Fruit fly (Drosophila melanogaster) whole organism, embryonic: ENCODE results near the gene CG43355.

ENCODE experiments used
- CG11695 ChIP-seq: fragments of 200-800 bp; sonication (Bioruptor generic); IDR thresholded peaks from 3 replicates; pipeline ENCODE4 v1.3.6; 2022; ENCODE audit warnings: missing biosample characterization, missing genetic modification characterization
- CG12104 ChIP-seq: fragments of 200-800 bp; sonication (Bioruptor generic); optimal IDR thresholded peaks from 3 replicates; lab custom pipeline; 2016; ENCODE audit warnings: missing biosample characterization, missing genetic modification characterization
- CG13123 ChIP-seq: fragments of 200-800 bp; sonication (Bioruptor generic); optimal IDR thresholded peaks from 2 replicates; lab custom pipeline; 2016; ENCODE audit warnings: missing biosample characterization, missing genetic modification characterization
- CG14050 ChIP-seq: fragments of 200-800 bp; sonication (Bioruptor generic); IDR thresholded peaks from 3 replicates; pipeline ENCODE4 v1.3.6; 2022; ENCODE audit warnings: missing biosample characterization, missing genetic modification characterization
- CG1602 ChIP-seq: fragments of 200-800 bp; sonication (Bioruptor generic); optimal IDR thresholded peaks from 3 replicates; lab custom pipeline; 2016; ENCODE audit warnings: missing biosample characterization, missing genetic modification characterization
- CG1603 ChIP-seq: fragments of 200-800 bp; sonication (Bioruptor generic); optimal IDR thresholded peaks from 2 replicates; lab custom pipeline; 2019; ENCODE audit warnings: missing biosample characterization, mild to moderate bottlenecking, missing genetic modification characterization, moderate library complexity
- CG17829 ChIP-seq: fragments of 200-800 bp; optimal IDR thresholded peaks from 2 replicates; lab custom pipeline; 2019; ENCODE audit warnings: missing biosample characterization, mild to moderate bottlenecking, missing genetic modification characterization, moderate library complexity
- CG18476 ChIP-seq: fragments of 200-800 bp; sonication (Bioruptor generic); optimal IDR thresholded peaks from 2 replicates; lab custom pipeline; 2016; ENCODE audit warnings: missing biosample characterization, mild to moderate bottlenecking, missing genetic modification characterization
- CG30020 ChIP-seq: fragments of 200-800 bp; optimal IDR thresholded peaks from 2 replicates; lab custom pipeline; 2019; ENCODE audit warnings: missing biosample characterization, mild to moderate bottlenecking, missing genetic modification characterization, moderate library complexity
- CG31441 ChIP-seq: fragments of 200-800 bp; sonication (Bioruptor generic); IDR thresholded peaks from 2 replicates; pipeline ENCODE4 v1.3.6; 2022; ENCODE audit warnings: missing biosample characterization, missing genetic modification characterization
- CG32532 ChIP-seq: fragments of 200-800 bp; sonication (Bioruptor generic); IDR thresholded peaks from 2 replicates; pipeline ENCODE4 v1.3.6; 2022; ENCODE audit warnings: missing biosample characterization, missing genetic modification characterization
- CG3281 ChIP-seq: fragments of 200-800 bp; sonication (Bioruptor generic); optimal IDR thresholded peaks from 3 replicates; lab custom pipeline; 2017; ENCODE audit warnings: missing biosample characterization, mild to moderate bottlenecking, missing genetic modification characterization
- CG4282 ChIP-seq: fragments of 200-800 bp; sonication (Bioruptor generic); optimal IDR thresholded peaks from 2 replicates; lab custom pipeline; 2016; ENCODE audit warnings: missing biosample characterization, missing genetic modification characterization
- CG4820 ChIP-seq: fragments of 200-800 bp; sonication (Bioruptor generic); optimal IDR thresholded peaks from 3 replicates; lab custom pipeline; 2016; ENCODE audit warnings: missing biosample characterization, missing genetic modification characterization
- CG6272 ChIP-seq: fragments of 200-800 bp; sonication (Bioruptor generic); IDR thresholded peaks from 2 replicates; pipeline ENCODE4 v1.3.6; 2022; ENCODE audit warnings: missing biosample characterization, missing genetic modification characterization
- CG7372 ChIP-seq: fragments of 200-800 bp; sonication (Bioruptor generic); IDR thresholded peaks from 2 replicates; pipeline ENCODE4 v1.3.6; 2022; ENCODE audit warnings: missing biosample characterization, missing genetic modification characterization
- CG9727 ChIP-seq: fragments of 200-800 bp; sonication (Bioruptor generic); optimal IDR thresholded peaks from 3 replicates; lab custom pipeline; 2017; ENCODE audit warnings: missing biosample characterization, mild to moderate bottlenecking, missing genetic modification characterization
- E2f1 ChIP-seq: fragments of 200-800 bp; sonication (Bioruptor generic); IDR thresholded peaks from 2 replicates; pipeline ENCODE4 v1.3.6; 2022; ENCODE audit warnings: missing biosample characterization, missing genetic modification characterization
- ERR ChIP-seq: fragments of 200-800 bp; sonication (Bioruptor generic); optimal IDR thresholded peaks from 2 replicates; lab custom pipeline; 2016; ENCODE audit warnings: missing biosample characterization, missing genetic modification characterization
- HmgZ ChIP-seq: fragments of 200-800 bp; sonication (Bioruptor generic); optimal IDR thresholded peaks from 2 replicates; lab custom pipeline; 2018; ENCODE audit warnings: missing biosample characterization, mild to moderate bottlenecking, missing genetic modification characterization
- Hsf ChIP-seq: fragments of 200-800 bp; sonication (Bioruptor generic); optimal IDR thresholded peaks from 3 replicates; lab custom pipeline; 2016; ENCODE audit warnings: missing biosample characterization, missing genetic modification characterization
- Lhr ChIP-seq: fragments of 200-800 bp; sonication (Bioruptor generic); optimal IDR thresholded peaks from 3 replicates; lab custom pipeline; 2017; ENCODE audit warnings: mild to moderate bottlenecking, missing biosample characterization, missing genetic modification reagents, missing genetic modification characterization
- Mes4 ChIP-seq: fragments of 200-800 bp; sonication (Bioruptor generic); optimal IDR thresholded peaks from 2 replicates; lab custom pipeline; 2016; ENCODE audit warnings: missing biosample characterization, missing genetic modification characterization
- Neu2 ChIP-seq: fragments of 200-800 bp; sonication (Bioruptor generic); optimal IDR thresholded peaks from 3 replicates; lab custom pipeline; 2016; ENCODE audit warnings: missing biosample characterization, missing genetic modification characterization, borderline replicate concordance
- Pdp1 ChIP-seq, 2 experiments: fragments of 200-800 bp; sonication (Bioruptor generic); optimal IDR thresholded peaks; 3 replicates each; lab custom pipeline; 2016; ENCODE audit warnings: missing biosample characterization in 2 of 2, missing genetic modification characterization in 2 of 2, mild to moderate bottlenecking in 1 of 2, moderate library complexity in 1 of 2
- Ptx1 ChIP-seq: fragments of 200-800 bp; sonication (Bioruptor generic); IDR thresholded peaks from 2 replicates; pipeline ENCODE4 v1.3.6; 2022; ENCODE audit warnings: missing biosample characterization, missing genetic modification characterization
- Scr ChIP-seq: fragments of 200-800 bp; sonication (Bioruptor generic); IDR thresholded peaks from 2 replicates; pipeline ENCODE4 v1.3.6; 2022; ENCODE audit warnings: missing biosample characterization, missing genetic modification characterization; ENCODE audit not compliant: partially characterized antibody
- Side ChIP-seq: fragments of 200-800 bp; sonication (Bioruptor generic); optimal IDR thresholded peaks from 2 replicates; lab custom pipeline; 2016; ENCODE audit warnings: missing biosample characterization, missing genetic modification characterization
- Usf ChIP-seq: fragments of 200-800 bp; sonication (Bioruptor generic); optimal IDR thresholded peaks from 2 replicates; lab custom pipeline; 2017; ENCODE audit warnings: missing genotype, missing biosample characterization, missing genetic modification characterization
- amos ChIP-seq: fragments of 200-800 bp; sonication (Bioruptor generic); IDR thresholded peaks from 2 replicates; pipeline ENCODE4 v1.3.6; 2022; ENCODE audit warnings: missing biosample characterization, missing genetic modification characterization; ENCODE audit not compliant: partially characterized antibody
- ap ChIP-seq: fragments of 200-800 bp; sonication (Bioruptor generic); IDR thresholded peaks from 2 replicates; pipeline ENCODE4 v1.3.6; 2022; ENCODE audit warnings: missing biosample characterization, missing genetic modification characterization
- az2 ChIP-seq: fragments of 200-800 bp; sonication (Bioruptor generic); optimal IDR thresholded peaks from 3 replicates; lab custom pipeline; 2016; ENCODE audit warnings: missing biosample characterization, missing genetic modification characterization
- bab2 ChIP-seq: fragments of 200-800 bp; sonication (Bioruptor generic); optimal IDR thresholded peaks from 2 replicates; lab custom pipeline; 2016; ENCODE audit warnings: missing biosample characterization, missing genetic modification characterization
- btn ChIP-seq: fragments of 200-800 bp; sonication (Bioruptor generic); optimal IDR thresholded peaks from 2 replicates; lab custom pipeline; 2016; ENCODE audit warnings: missing biosample characterization, missing genetic modification characterization
- chif ChIP-seq, 2 experiments: fragments of 200-800 bp; sonication (Bioruptor generic); optimal IDR thresholded peaks; 3 replicates each; lab custom pipeline; 2016; ENCODE audit warnings: missing biosample characterization in 2 of 2, missing genetic modification characterization in 2 of 2
- ci ChIP-seq: fragments of 200-800 bp; sonication (Bioruptor generic); IDR thresholded peaks from 3 replicates; pipeline ENCODE4 v1.3.6; 2022; ENCODE audit warnings: missing biosample characterization, missing genetic modification characterization
- gce ChIP-seq: fragments of 200-800 bp; sonication (Bioruptor generic); IDR thresholded peaks from 3 replicates; pipeline ENCODE4 v1.3.6; 2022; ENCODE audit warnings: missing biosample characterization, missing genetic modification characterization
- gcm ChIP-seq: fragments of 200-800 bp; sonication (Bioruptor generic); optimal IDR thresholded peaks from 2 replicates; lab custom pipeline; 2019; ENCODE audit warnings: missing biosample characterization, mild to moderate bottlenecking, missing genetic modification characterization, moderate library complexity
- gsb-n ChIP-seq: fragments of 200-800 bp; sonication (Bioruptor generic); optimal IDR thresholded peaks from 3 replicates; lab custom pipeline; 2018; ENCODE audit warnings: missing biosample characterization, mild to moderate bottlenecking, missing genetic modification characterization
- ind ChIP-seq: fragments of 200-800 bp; sonication (Bioruptor generic); optimal IDR thresholded peaks from 3 replicates; lab custom pipeline; 2016; ENCODE audit warnings: missing biosample characterization, missing genetic modification characterization
- knrl ChIP-seq: fragments of 200-800 bp; sonication (Bioruptor generic); IDR thresholded peaks from 3 replicates; pipeline ENCODE4 v1.3.6; 2022; ENCODE audit warnings: missing biosample characterization, missing genetic modification characterization; ENCODE audit not compliant: partially characterized antibody
- lov ChIP-seq, 2 experiments: fragments of 200-800 bp in 1 of 2; fragments of >200 bp in 1 of 2; sonication (Bioruptor generic) in 1 of 2; IDR thresholded peaks in 1 of 2; optimal IDR thresholded peaks in 1 of 2; 2 replicates in 1 of 2; 3 replicates in 1 of 2; pipeline versions ENCODE4 v1.3.6 to Lab custom; 2017 to 2022; ENCODE audit warnings: missing biosample characterization in 1 of 2, missing genetic modification characterization in 1 of 2
- org-1 ChIP-seq: fragments of 200-800 bp; sonication (Bioruptor generic); optimal IDR thresholded peaks from 2 replicates; lab custom pipeline; 2017; ENCODE audit warnings: missing biosample characterization, missing genetic modification characterization
- pan ChIP-seq, 4 experiments: fragments of >200 bp in 3 of 4; fragments of 200-800 bp in 1 of 4; sonication (Bioruptor generic) in 1 of 4; optimal IDR thresholded peaks in 3 of 4; IDR thresholded peaks in 1 of 4; 2 replicates each; pipeline versions ENCODE4 v1.3.6 to Lab custom; 2017 to 2022; ENCODE audit warnings: missing biosample characterization in 2 of 4, missing genetic modification characterization in 2 of 4, mixed read lengths in 1 of 4
- sisA ChIP-seq: fragments of 200-800 bp; sonication (Bioruptor generic); IDR thresholded peaks from 2 replicates; pipeline ENCODE4 v1.3.6; 2022; ENCODE audit warnings: missing biosample characterization, missing genetic modification characterization
- sqz ChIP-seq: fragments of 200-800 bp; sonication (Bioruptor generic); optimal IDR thresholded peaks from 3 replicates; lab custom pipeline; 2018; ENCODE audit warnings: missing biosample characterization, mild to moderate bottlenecking, missing genetic modification characterization
- ssp ChIP-seq: fragments of 200-800 bp; sonication (Bioruptor generic); IDR thresholded peaks from 2 replicates; pipeline ENCODE4 v1.3.6; 2022; ENCODE audit warnings: missing biosample characterization, missing genetic modification characterization
- tio ChIP-seq: fragments of 200-800 bp; sonication (Bioruptor generic); optimal IDR thresholded peaks from 2 replicates; lab custom pipeline; 2017; ENCODE audit warnings: missing biosample characterization, missing genetic modification characterization, inconsistent platforms
- zen ChIP-seq: fragments of 200-800 bp; sonication (Bioruptor generic); optimal IDR thresholded peaks from 3 replicates; lab custom pipeline; 2018; ENCODE audit warnings: missing biosample characterization, mild to moderate bottlenecking, missing genetic modification characterization, moderate library complexity

The CG43355 gene

dm6 chr2L:11452601-11453345 is 31.7 kb upstream of the CG43355 start:
- no peak for TF ChIP-seq sisA
- TF ChIP-seq gce (GFP tag; lab: Robert Waterston, UW) = no peak
- peak; percentile 27 for TF ChIP-seq Side
- no peak for TF ChIP-seq CG18476 (GFP tag; lab: Kevin White, UChicago)
- TF ChIP-seq ap (GFP tag; lab: Robert Waterston, UW) = 0 out of 2 replicates have a peak, but pooled peaks have one; percentile 13
- TF ChIP-seq gsb-n (tag; lab: Kevin White, UChicago) = peak; percentile 77
- no peak for TF ChIP-seq CG7372 (GFP tag; lab: Robert Waterston, UW)
- TF ChIP-seq ERR (GFP tag; lab: Kevin White, UChicago) = no peak
- peak; percentile 22 for TF ChIP-seq sqz
- TF ChIP-seq Usf (GFP tag; lab: Kevin White, UChicago) = peak; percentile 60
- peak; percentile 83 for TF ChIP-seq CG9727
- TF ChIP-seq CG31441 = peak; percentile 71
- peak; percentile 42 for TF ChIP-seq org-1
- TF ChIP-seq CG14050 (GFP tag; lab: Robert Waterston, UW) = no peak
- TF ChIP-seq CG4282 = no peak
- peak; percentile 33 for TF ChIP-seq btn (GFP tag; lab: Kevin White, UChicago)
- TF ChIP-seq tio (GFP tag; lab: Kevin White, UChicago) = peak; percentile 57
- no peak for TF ChIP-seq ssp (GFP tag; lab: Robert Waterston, UW)
- peak; percentile 70 for TF ChIP-seq CG4820 (GFP tag; lab: Kevin White, UChicago)
- peak; percentile 22 for TF ChIP-seq bab2
- TF ChIP-seq ci (GFP tag; lab: Robert Waterston, UW) = peak; percentile 77; the same call in 2 of the 3 replicates
- TF ChIP-seq az2 (GFP tag; lab: Kevin White, UChicago) = peak; percentile 70
- TF ChIP-seq CG17829 = peak; percentile 77
- TF ChIP-seq Ptx1 = no peak
- TF ChIP-seq CG1603 = peak; percentile 54
- no peak for TF ChIP-seq CG6272 (GFP tag; lab: Robert Waterston, UW)
- peak; percentile 61 for TF ChIP-seq Hsf (GFP tag; lab: Kevin White, UChicago)
- 0 out of 3 replicates have a peak, but pooled peaks have one; percentile 13 for TF ChIP-seq CG11695
- peak in 1 of 2 experiments; percentile 42 for TF ChIP-seq Pdp1 (GFP tag; optimal IDR thresholded peaks at IDR 0.05; lab: Kevin White, UChicago)
- no peak for TF ChIP-seq CG12104 (GFP tag; lab: Kevin White, UChicago)
- peak; percentile 38 for TF ChIP-seq Neu2
- peak; percentile 51 for TF ChIP-seq CG1602 (GFP tag; lab: Kevin White, UChicago)
- no peak for TF ChIP-seq CG3281 (GFP tag; lab: Kevin White, UChicago)
- peak; percentile 95 for TF ChIP-seq zen
- no peak for TF ChIP-seq Scr (GFP tag; lab: Robert Waterston, UW)
- peak; percentile 22 for TF ChIP-seq CG13123 (GFP tag; lab: Kevin White, UChicago)
- no peak for TF ChIP-seq CG30020
- TF ChIP-seq knrl (GFP tag; lab: Robert Waterston, UW) = no peak
- TF ChIP-seq Mes4 (GFP tag; lab: Kevin White, UChicago) = peak; percentile 49
- TF ChIP-seq lov (optimal IDR thresholded peaks at IDR 0.05; lab: Kevin White, UChicago) = no peak
- peak; percentile 52; the same call in 1 of the 3 replicates for TF ChIP-seq lov (GFP tag; IDR thresholded peaks at IDR 0.05; lab: Robert Waterston, UW)
- TF ChIP-seq E2f1 = no peak
- TF ChIP-seq HmgZ (tag; lab: Kevin White, UChicago) = no peak
- TF ChIP-seq gcm (GFP tag; lab: Kevin White, UChicago) = peak; percentile 58
- peak; percentile 3 for TF ChIP-seq ind (GFP tag; lab: Kevin White, UChicago)
- no peak for TF ChIP-seq amos (GFP tag; lab: Robert Waterston, UW)
- TF ChIP-seq pan (optimal IDR thresholded peaks at IDR 0.05; lab: Kevin White, UChicago) = no peak
- TF ChIP-seq pan (GFP tag; optimal IDR thresholded peaks at IDR 0.05 in 1 of 2, IDR thresholded peaks at IDR 0.05 in 1 of 2) = no peak
- TF ChIP-seq chif (GFP tag; optimal IDR thresholded peaks at IDR 0.05; lab: Kevin White, UChicago) = peak; percentile 67 to 83
- TF ChIP-seq Lhr = peak; percentile 33
- no peak for TF ChIP-seq CG32532 (GFP tag; lab: Robert Waterston, UW)
